1 fruit fly cellular context compared by ENCODE assay signal in genomic region chr2L:3730182-3730975, dm6.
TF ChIP-seq lines count a peak whose summit lies in the region.

Gene CG10019, plus strand, starts transcription at chr2L:3730466.

TF ChIP-seq in whole organism, embryonic, 481 proteins besides CTCF, POLR2A, EP300 and RAD21 (continued from another document):
- no peak for TF ChIP-seq nerfin-2 (GFP tag; IDR thresholded peaks at IDR 0.05; lab: Robert Waterston, UW; ENCODE audit: partially characterized antibody)
